Fruit fly (Drosophila melanogaster) whole organism, embryonic: ENCODE measurements around the gene CG12241.

Experiments
- BEAF-32 ChIP-seq: fragments of 200-800 bp; sonication (Bioruptor generic); optimal IDR thresholded peaks from 3 replicates; lab custom pipeline; 2017; ENCODE audit warnings: missing biosample characterization, missing genetic modification characterization, mild to moderate bottlenecking, moderate library complexity, missing genetic modification reagents
- CG1024 ChIP-seq: fragments of 200-800 bp; sonication (Bioruptor generic); IDR thresholded peaks from 2 replicates; pipeline ENCODE4 v1.3.6; 2022; ENCODE audit warnings: missing biosample characterization, missing genetic modification characterization
- CG14441 ChIP-seq: fragments of 200-800 bp; sonication (Bioruptor generic); IDR thresholded peaks from 2 replicates; pipeline ENCODE4 v1.3.6; 2022; ENCODE audit warnings: missing biosample characterization, missing genetic modification characterization
- CG17359 ChIP-seq: fragments of 200-800 bp; sonication (Bioruptor generic); optimal IDR thresholded peaks from 3 replicates; lab custom pipeline; 2018; ENCODE audit warnings: missing biosample characterization, mild to moderate bottlenecking, missing genetic modification characterization, moderate library complexity
- CG32767 ChIP-seq: fragments of 200-800 bp; sonication (Bioruptor generic); IDR thresholded peaks from 2 replicates; pipeline ENCODE4 v1.3.6; 2022; ENCODE audit warnings: missing biosample characterization, missing genetic modification characterization
- CG3726 ChIP-seq: fragments of 200-800 bp; sonication (Bioruptor generic); IDR thresholded peaks from 3 replicates; pipeline ENCODE4, ENCODE4 v1.3.6; 2022; ENCODE audit warnings: missing biosample characterization, missing genetic modification characterization
- CG3995 ChIP-seq: fragments of 200-800 bp; sonication (Bioruptor generic); optimal IDR thresholded peaks from 3 replicates; lab custom pipeline; 2016; ENCODE audit warnings: missing biosample characterization, missing genetic modification characterization
- CG4404 ChIP-seq: fragments of 200-800 bp; sonication (Bioruptor generic); IDR thresholded peaks from 2 replicates; pipeline ENCODE4 v1.3.6; 2022; ENCODE audit warnings: missing biosample characterization, missing genetic modification characterization
- CG4854 ChIP-seq: fragments of 200-800 bp; sonication (Bioruptor generic); optimal IDR thresholded peaks from 2 replicates; lab custom pipeline; 2016; ENCODE audit warnings: missing biosample characterization, missing genetic modification characterization, inconsistent platforms
- CG5953 ChIP-seq: fragments of 200-800 bp; sonication (Bioruptor generic); IDR thresholded peaks from 2 replicates; pipeline ENCODE4 v1.3.6; 2022; ENCODE audit warnings: missing biosample characterization, missing genetic modification characterization
- CG6765 ChIP-seq: fragments of 200-800 bp; sonication (Bioruptor generic); optimal IDR thresholded peaks from 3 replicates; lab custom pipeline; 2017; ENCODE audit warnings: missing biosample characterization, mild to moderate bottlenecking, missing genetic modification characterization
- CG8388 ChIP-seq: fragments of 200-800 bp; sonication (Bioruptor generic); optimal IDR thresholded peaks from 2 replicates; lab custom pipeline; 2019; ENCODE audit warnings: missing biosample characterization, mild to moderate bottlenecking, missing genetic modification characterization, moderate library complexity
- CG8765 ChIP-seq: fragments of 200-800 bp; sonication (Bioruptor generic); IDR thresholded peaks from 2 replicates; pipeline ENCODE4 v1.3.6; 2022; ENCODE audit warnings: missing biosample characterization, missing genetic modification characterization
- CG8944 ChIP-seq: fragments of 200-800 bp; sonication (Bioruptor generic); optimal IDR thresholded peaks from 3 replicates; lab custom pipeline; 2016; ENCODE audit warnings: missing biosample characterization, missing genetic modification characterization
- CG9215 ChIP-seq: fragments of 200-800 bp; sonication (Bioruptor generic); IDR thresholded peaks from 2 replicates; pipeline ENCODE4 v1.3.6; 2022; ENCODE audit warnings: missing biosample characterization, missing genetic modification characterization
- Dip3 ChIP-seq: fragments of 200-800 bp; sonication (Bioruptor generic); optimal IDR thresholded peaks from 3 replicates; lab custom pipeline; 2016; ENCODE audit warnings: missing biosample characterization, missing genetic modification characterization
- Doc2 ChIP-seq: fragments of 200-800 bp; sonication (Bioruptor generic); IDR thresholded peaks from 2 replicates; pipeline ENCODE4 v1.3.6; 2022; ENCODE audit warnings: missing biosample characterization, missing genetic modification characterization
- Eip74EF ChIP-seq, 2 experiments: fragments of 200-800 bp in 1 of 2; fragments of >200 bp in 1 of 2; sonication (Bioruptor generic) in 1 of 2; optimal IDR thresholded peaks; 2 replicates each; lab custom pipeline; 2017 to 2019; ENCODE audit warnings: missing biosample characterization in 2 of 2, missing genetic modification characterization in 2 of 2, mild to moderate bottlenecking in 1 of 2, moderate library complexity in 1 of 2
- Ets65A ChIP-seq: fragments of 200-800 bp; sonication (Bioruptor generic); peaks from one replicate; lab custom pipeline; 2016; ENCODE audit warnings: missing biosample characterization, missing genetic modification characterization
- Ets97D ChIP-seq: fragments of 200-800 bp; sonication (Bioruptor generic); optimal IDR thresholded peaks from 3 replicates; lab custom pipeline; 2016; ENCODE audit warnings: missing biosample characterization, missing genetic modification characterization
- Fer3 ChIP-seq: fragments of 200-800 bp; sonication (Bioruptor generic); optimal IDR thresholded peaks from 2 replicates; lab custom pipeline; 2018; ENCODE audit warnings: missing biosample characterization, mild to moderate bottlenecking, missing genetic modification characterization, moderate library complexity
- HLHmδ ChIP-seq: fragments of 200-800 bp; sonication (Bioruptor generic); optimal IDR thresholded peaks from 2 replicates; lab custom pipeline; 2018; ENCODE audit warnings: missing biosample characterization, mild to moderate bottlenecking, missing genetic modification characterization, moderate library complexity
- Hr51 ChIP-seq, 2 experiments: fragments of 200-800 bp; sonication (Bioruptor generic); optimal IDR thresholded peaks; 2 replicates in 1 of 2; 3 replicates in 1 of 2; lab custom pipeline; 2016 to 2018; ENCODE audit warnings: missing biosample characterization in 2 of 2, missing genetic modification characterization in 2 of 2, mild to moderate bottlenecking in 1 of 2, moderate library complexity in 1 of 2
- Lim3 ChIP-seq: fragments of 200-800 bp; sonication (Bioruptor generic); IDR thresholded peaks from 2 replicates; pipeline ENCODE4 v1.3.6; 2022; ENCODE audit warnings: missing biosample characterization, missing genetic modification characterization
- NK7.1 ChIP-seq: fragments of 200-800 bp; sonication (Bioruptor generic); optimal IDR thresholded peaks from 3 replicates; lab custom pipeline; 2016; ENCODE audit warnings: missing biosample characterization, missing genetic modification characterization
- Sin3A ChIP-seq: fragments of >200 bp; optimal IDR thresholded peaks from 2 replicates; lab custom pipeline; 2018
- bigmax ChIP-seq: fragments of 200-800 bp; sonication (Bioruptor generic); optimal IDR thresholded peaks from 2 replicates; lab custom pipeline; 2018; ENCODE audit warnings: missing biosample characterization, mild to moderate bottlenecking, missing genetic modification characterization
- btn ChIP-seq: fragments of 200-800 bp; sonication (Bioruptor generic); optimal IDR thresholded peaks from 2 replicates; lab custom pipeline; 2016; ENCODE audit warnings: missing biosample characterization, missing genetic modification characterization
- eve ChIP-seq, 2 experiments: fragments of >200 bp; optimal IDR thresholded peaks; 2 replicates each; lab custom pipeline; 2017; ENCODE audit warnings: missing biosample characterization in 2 of 2, missing genetic modification characterization in 2 of 2
- fd64A ChIP-seq: fragments of 200-800 bp; sonication (Bioruptor generic); optimal IDR thresholded peaks from 3 replicates; lab custom pipeline; 2018; ENCODE audit warnings: missing biosample characterization, mild to moderate bottlenecking, missing genetic modification characterization
- grau ChIP-seq: fragments of 200-800 bp; optimal IDR thresholded peaks from 3 replicates; lab custom pipeline; 2019; ENCODE audit warnings: missing biosample characterization, mild to moderate bottlenecking, missing genetic modification characterization, moderate library complexity
- hb ChIP-seq: fragments of 200-800 bp; sonication (Bioruptor generic); IDR thresholded peaks from 3 replicates; pipeline ENCODE4 v1.3.6; 2022; ENCODE audit warnings: missing biosample characterization, missing genetic modification characterization; ENCODE audit not compliant: partially characterized antibody
- her ChIP-seq: fragments of 200-800 bp; sonication (Bioruptor generic); optimal IDR thresholded peaks from 2 replicates; lab custom pipeline; 2016; ENCODE audit warnings: missing biosample characterization, missing genetic modification characterization
- lab ChIP-seq: fragments of 200-800 bp; sonication (Bioruptor generic); optimal IDR thresholded peaks from 3 replicates; lab custom pipeline; 2017; ENCODE audit warnings: missing biosample characterization, missing genetic modification characterization, mild to moderate bottlenecking, moderate library complexity, missing genetic modification reagents
- lmd ChIP-seq: fragments of 200-800 bp; sonication (Bioruptor generic); IDR thresholded peaks from 2 replicates; pipeline ENCODE4 v1.3.6; 2022; ENCODE audit warnings: missing biosample characterization, missing genetic modification characterization
- lola ChIP-seq, 3 experiments: fragments of >200 bp in 2 of 3; fragments of 200-800 bp in 1 of 3; sonication (Bioruptor generic) in 1 of 3; optimal IDR thresholded peaks; 2 replicates each; lab custom pipeline; 2017 to 2019; ENCODE audit warnings: missing biosample characterization in 3 of 3, missing genetic modification characterization in 3 of 3, mild to moderate bottlenecking in 1 of 3, moderate library complexity in 1 of 3
- mam ChIP-seq: fragments of 200-800 bp; sonication (Bioruptor generic); optimal IDR thresholded peaks from 3 replicates; lab custom pipeline; 2016; ENCODE audit warnings: missing biosample characterization, missing genetic modification characterization
- otp ChIP-seq: fragments of 200-800 bp; sonication (Bioruptor generic); IDR thresholded peaks from 3 replicates; pipeline ENCODE4, ENCODE4 v1.3.6; 2022; ENCODE audit warnings: missing biosample characterization, missing genetic modification characterization
- pan ChIP-seq, 4 experiments: fragments of >200 bp in 3 of 4; fragments of 200-800 bp in 1 of 4; sonication (Bioruptor generic) in 1 of 4; optimal IDR thresholded peaks in 3 of 4; IDR thresholded peaks in 1 of 4; 2 replicates each; pipeline versions ENCODE4 v1.3.6 to Lab custom; 2017 to 2022; ENCODE audit warnings: missing biosample characterization in 2 of 4, missing genetic modification characterization in 2 of 4, mixed read lengths in 1 of 4
- phol ChIP-seq: fragments of 200-800 bp; sonication (Bioruptor generic); optimal IDR thresholded peaks from 3 replicates; lab custom pipeline; 2018; ENCODE audit warnings: missing biosample characterization, mild to moderate bottlenecking, missing genetic modification characterization, moderate library complexity
- pita ChIP-seq: fragments of 200-800 bp; sonication (Bioruptor generic); optimal IDR thresholded peaks from 2 replicates; lab custom pipeline; 2017; ENCODE audit warnings: missing biosample characterization, mild to moderate bottlenecking, missing genetic modification characterization
- prd ChIP-seq, 3 experiments: fragments of >200 bp in 2 of 3; fragments of 200-800 bp in 1 of 3; sonication (Bioruptor generic) in 1 of 3; optimal IDR thresholded peaks in 2 of 3; IDR thresholded peaks in 1 of 3; 2 replicates in 2 of 3; 3 replicates in 1 of 3; pipeline versions ENCODE4 v1.3.6 to Lab custom; 2017 to 2022; ENCODE audit warnings: missing biosample characterization in 1 of 3, missing genetic modification characterization in 1 of 3
- pzg ChIP-seq: fragments of 200-800 bp; sonication (Bioruptor generic); optimal IDR thresholded peaks from 3 replicates; lab custom pipeline; 2018; ENCODE audit warnings: missing biosample characterization, mild to moderate bottlenecking, missing genetic modification characterization, moderate library complexity
- run ChIP-seq: fragments of 200-800 bp; sonication (Bioruptor generic); optimal IDR thresholded peaks from 3 replicates; lab custom pipeline; 2018; ENCODE audit warnings: missing biosample characterization, mild to moderate bottlenecking, missing genetic modification characterization
- salm ChIP-seq: fragments of 200-800 bp; sonication (Bioruptor generic); optimal IDR thresholded peaks from 2 replicates; lab custom pipeline; 2018; ENCODE audit warnings: missing biosample characterization, mild to moderate bottlenecking, missing genetic modification characterization
- tap ChIP-seq: fragments of 200-800 bp; optimal IDR thresholded peaks from 3 replicates; lab custom pipeline; 2019; ENCODE audit warnings: missing biosample characterization, mild to moderate bottlenecking, missing genetic modification characterization, moderate library complexity
- zen2 ChIP-seq: fragments of 200-800 bp; sonication (Bioruptor generic); IDR thresholded peaks from 3 replicates; pipeline ENCODE4 v1.3.6; 2022; ENCODE audit warnings: missing biosample characterization, missing genetic modification characterization; ENCODE audit not compliant: partially characterized antibody

CG12241 gene

DNA sequence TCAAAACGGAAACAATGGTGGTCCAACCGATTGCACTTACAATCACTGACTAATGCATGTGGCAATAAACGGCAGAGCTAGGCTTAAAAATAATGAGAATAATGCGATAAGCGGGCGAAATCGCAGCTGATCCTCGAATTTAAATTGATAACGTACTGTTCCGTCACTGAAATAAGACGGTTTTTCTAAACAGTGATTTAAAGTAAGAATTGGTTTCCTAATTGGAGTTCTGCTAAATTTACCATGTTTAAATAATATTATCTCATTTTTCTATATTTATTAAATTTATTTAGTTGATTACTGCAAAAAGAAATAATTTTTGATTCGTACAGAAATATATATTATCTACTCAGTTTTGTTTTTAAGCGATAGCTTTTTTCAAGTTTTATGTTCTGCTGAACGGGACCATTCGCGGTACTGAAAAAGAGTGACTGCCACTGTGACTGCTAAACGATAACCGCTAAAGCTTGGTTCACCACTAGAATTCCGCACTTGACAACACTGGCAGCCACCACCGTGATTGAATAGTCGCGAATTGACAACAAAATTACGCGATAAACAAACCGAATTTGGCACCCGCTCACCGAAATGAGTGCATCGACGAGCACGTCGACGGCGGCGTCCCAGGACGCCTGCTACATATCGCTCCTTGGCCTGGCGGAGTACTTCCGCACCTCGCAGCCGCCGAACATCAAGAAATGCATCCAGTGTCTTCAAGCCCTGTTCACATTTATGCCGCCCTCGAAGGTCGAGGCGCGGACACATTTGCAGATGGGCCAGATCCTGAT, 10.2 kb upstream of the CG12241 start, which contains the start of the genes Spn88Eb and Mau2 (continued):
- TF ChIP-seq zen2 (GFP tag; lab: Robert Waterston, UW) (no peak; the same call in 2 of the 3 replicates), tap (tag; lab: Kevin White, UChicago) (no peak), Hr51 (GFP tag; optimal IDR thresholded peaks at IDR 0.05; lab: Kevin White, UChicago) (peak in 1 of 2 experiments; percentile 79), Ets65A (GFP tag; lab: Kevin White, UChicago) (peak; percentile 97), CG8944 (GFP tag; lab: Kevin White, UChicago) (peak; percentile 60), prd (optimal IDR thresholded peaks at IDR 0.05; lab: Kevin White, UChicago) (no peak), prd (GFP tag; IDR thresholded peaks at IDR 0.05; lab: Robert Waterston, UW) (peak; percentile 80), CG17359 (tag; lab: Kevin White, UChicago) (peak; percentile 43), CG4404 (GFP tag; lab: Robert Waterston, UW) (peak; percentile 59), CG8388 (peak; percentile 49), CG4854 (no peak), CG14441 (peak; percentile 70), Ets97D (peak; percentile 39), lola (GFP tag; optimal IDR thresholded peaks at IDR 0.05; lab: Kevin White, UChicago) (peak in 1 of 3 experiments; percentile 32), Lim3 (GFP tag; lab: Robert Waterston, UW) (no peak), eve (GFP tag; optimal IDR thresholded peaks at IDR 0.05; lab: Kevin White, UChicago) (no peak), mam (peak; percentile 80), Doc2 (GFP tag; lab: Robert Waterston, UW) (no peak), bigmax (no peak), CG9215 (GFP tag; lab: Robert Waterston, UW) (peak; percentile 76), run (tag; lab: Kevin White, UChicago) (no peak), otp (GFP tag; lab: Robert Waterston, UW) (peak; percentile 55; the same call in 1 of the 3 replicates), CG32767 (0 out of 2 replicates have a peak, but pooled peaks have one; percentile 52), btn (GFP tag; lab: Kevin White, UChicago) (no peak), lmd (peak; percentile 83), Sin3A (lab: Kevin White, UChicago) (peak; percentile 61), BEAF-32 (GFP tag; lab: Kevin White, UChicago) (peak; percentile 82), CG8765 (GFP tag; lab: Robert Waterston, UW) (peak; percentile 61; the same call in 1 of the 2 replicates), phol (peak; percentile 64), hb (GFP tag; lab: Robert Waterston, UW) (no peak), fd64A (GFP tag; lab: Kevin White, UChicago) (no peak), Dip3 (GFP tag; lab: Kevin White, UChicago) (peak; percentile 62), pan (optimal IDR thresholded peaks at IDR 0.05; lab: Kevin White, UChicago) (no peak), pan (GFP tag; optimal IDR thresholded peaks at IDR 0.05 in 1 of 2, IDR thresholded peaks at IDR 0.05 in 1 of 2) (peak in 1 of 2 experiments; percentile 72), lab (no peak), CG5953 (GFP tag; lab: Robert Waterston, UW) (no peak), CG3726 (GFP tag; lab: Robert Waterston, UW) (peak; percentile 52; the same call in 1 of the 3 replicates), Eip74EF (GFP tag; optimal IDR thresholded peaks at IDR 0.05; lab: Kevin White, UChicago) (no peak), NK7.1 (GFP tag; lab: Kevin White, UChicago) (no peak), her (GFP tag; lab: Kevin White, UChicago) (peak; percentile 52), CG6765 (GFP tag; lab: Kevin White, UChicago) (no peak), Fer3 (peak; percentile 53), pzg (GFP tag; lab: Kevin White, UChicago) (peak; percentile 88), salm (tag; lab: Kevin White, UChicago) (no peak), CG1024 (peak; percentile 60), HLHmδ (GFP tag; lab: Kevin White, UChicago) (no peak), pita (GFP tag; lab: Kevin White, UChicago) (no peak), grau (tag; lab: Kevin White, UChicago) (peak; percentile 66), CG3995 (GFP tag; lab: Kevin White, UChicago) (peak; percentile 100)
